Worm (Caenorhabditis elegans): ENCODE data around the gene hxk-3.

- no peak for TF ChIP-seq him-1 (tag; optimal IDR thresholded peaks at IDR 0.05)
- TF ChIP-seq dao-5 (tag; optimal IDR thresholded peaks at IDR 0.05), result no peak
- no peak for TF ChIP-seq W03F9.2 (tag; optimal IDR thresholded peaks at IDR 0.05)
These were observed 12.4 kb upstream of the hxk-3 start, which contains the start of gene Y77E11A.16 for ce11 chrIV:1484968-1485474.

Data from whole organism, L4/young adult.